Worm (Caenorhabditis elegans) whole organism, L1 larva: ENCODE data around the gene oac-53.

Experiments used
- aha-1 ChIP-seq: fragments of 150-350 bp; optimal IDR thresholded peaks from 2 replicates; lab custom pipeline; 2014; ENCODE audit warnings: missing biosample characterization, missing genetic modification characterization
- alr-1 ChIP-seq: fragments of 200-800 bp; sonication (Bioruptor generic); optimal IDR thresholded peaks from 2 replicates; lab custom pipeline; 2018; ENCODE audit warnings: borderline replicate concordance, mild to moderate bottlenecking, missing genetic modification characterization, missing compliant biosample characterization
- hpl-2 ChIP-seq: fragments of 150-350 bp; optimal IDR thresholded peaks from 2 replicates; lab custom pipeline; 2014; ENCODE audit warnings: missing biosample characterization, missing genetic modification reagents, missing genetic modification characterization
- lir-3 ChIP-seq: sonication (generic microtip); optimal IDR thresholded peaks from 2 replicates; lab custom pipeline; 2016; ENCODE audit warnings: mild to moderate bottlenecking, missing genetic modification characterization, moderate library complexity, missing compliant biosample characterization; ENCODE audit not compliant: poor library complexity
- mdl-1 ChIP-seq, 2 experiments: fragments of 150-350 bp; optimal IDR thresholded peaks; 2 replicates each; lab custom pipeline; 2014 to 2017; ENCODE audit warnings: missing biosample characterization in 2 of 2, missing genetic modification characterization in 2 of 2, inconsistent platforms in 1 of 2
- mep-1 ChIP-seq: fragments of 150-350 bp; optimal IDR thresholded peaks from 2 replicates; lab custom pipeline; 2014; ENCODE audit warnings: missing biosample characterization, missing genetic modification characterization
- nhr-76 ChIP-seq: sonication (generic microtip); optimal IDR thresholded peaks from 2 replicates; lab custom pipeline; 2017; ENCODE audit warnings: missing biosample characterization, missing genetic modification characterization
- ztf-11 ChIP-seq, 2 experiments: sonication (generic microtip); optimal IDR thresholded peaks; 2 replicates each; lab custom pipeline; 2016 to 2017; ENCODE audit warnings: missing genetic modification characterization in 2 of 2, missing biosample characterization in 1 of 2, missing compliant biosample characterization in 1 of 2

ce11 chrV:16606313-16606712 is 21.5 kb downstream of the oac-53 start, which contains the start of gene Y32B12C.1:
- TF ChIP-seq mep-1 (no peak), lir-3 (tag; lab: Kevin White, UChicago) (no peak), alr-1 (no peak), aha-1 (no peak), mdl-1 (tag; optimal IDR thresholded peaks at IDR 0.05; lab: Kevin White, UChicago) (no peak), ztf-11 (tag; optimal IDR thresholded peaks at IDR 0.05; lab: Kevin White, UChicago) (no peak), nhr-76 (tag; lab: Kevin White, UChicago) (no peak), hpl-2 (GFP tag; lab: Kevin White, UChicago) (no peak)
